Worm (Caenorhabditis elegans): Measurements from ENCODE around the gene act-2.
A peak's percentile ranks its signal among the peaks of the same experiment; 100 is the strongest.

act-2 gene

ce11 chrV:11076028-11076402 lies 1.9 kb downstream of the act-2 start (continued):
- TF ChIP-seq F57A8.1 (GFP tag; optimal IDR thresholded peaks at IDR 0.05) (no peak), let-526 (GFP tag; IDR thresholded peaks at IDR 0.05) (no peak), ztf-26 (tag; optimal IDR thresholded peaks at IDR 0.05) (peak; percentile 11), dpff-1 (tag; optimal IDR thresholded peaks at IDR 0.05) (peak; percentile 78), sea-2 (GFP tag; IDR thresholded peaks at IDR 0.05) (no peak)

ce11 chrV:11075209-11076027 lies 2.5 kb downstream of the act-2 start:
- TF ChIP-seq nhr-90 (tag; optimal IDR thresholded peaks at IDR 0.05) = no peak
- TF ChIP-seq zfh-2 (GFP tag; conservative IDR thresholded peaks at IDR 0.05) = peak; percentile 91
- TF ChIP-seq K12H6.12 (tag; optimal IDR thresholded peaks at IDR 0.05) = peak; percentile 31
- peak; percentile 28 for TF ChIP-seq pbrm-1 (GFP tag; IDR thresholded peaks at IDR 0.05)
- no peak for TF ChIP-seq aptf-3 (GFP tag; IDR thresholded peaks at IDR 0.05)
- no peak for TF ChIP-seq nhr-179 (tag; optimal IDR thresholded peaks at IDR 0.05)
- peak; percentile 73 for TF ChIP-seq ceh-27 (GFP tag; optimal IDR thresholded peaks at IDR 0.05)
- no peak for TF ChIP-seq lin-35 (GFP tag; optimal IDR thresholded peaks at IDR 0.05)
- peak; percentile 42; the same call in 1 of the 2 replicates for TF ChIP-seq Y56A3A.18 (GFP tag; IDR thresholded peaks at IDR 0.05)
- TF ChIP-seq nfyb-1 (GFP tag; IDR thresholded peaks at IDR 0.05) = peak; percentile 37; the same call in 1 of the 2 replicates
- 0 out of 2 replicates have a peak, but pooled peaks have one; percentile 61 for TF ChIP-seq ztf-28 (GFP tag; IDR thresholded peaks at IDR 0.05)
- no peak for TF ChIP-seq ztf-18 (tag; optimal IDR thresholded peaks at IDR 0.05)
- peak; percentile 15; the same call in 1 of the 2 replicates for TF ChIP-seq lin-26 (GFP tag; IDR thresholded peaks at IDR 0.05)
- TF ChIP-seq nhr-27 (tag; optimal IDR thresholded peaks at IDR 0.05) = peak; percentile 9
- TF ChIP-seq attf-5 (GFP tag; optimal IDR thresholded peaks at IDR 0.05) = peak; percentile 29
- TF ChIP-seq snpc-1.3 (tag; optimal IDR thresholded peaks at IDR 0.05; ENCODE audit: insufficient read depth) = no peak
- no peak for TF ChIP-seq Y67H2A.10 (GFP tag; conservative IDR thresholded peaks at IDR 0.05)
- 0 out of 2 replicates have a peak, but pooled peaks have one; percentile 6 for TF ChIP-seq ceh-40 (GFP tag; IDR thresholded peaks at IDR 0.05)
- no peak; the same call in 1 of the 2 replicates for TF ChIP-seq cebp-1 (GFP tag; IDR thresholded peaks at IDR 0.05)
- peak; percentile 61 for TF ChIP-seq cebp-1 (tag; optimal IDR thresholded peaks at IDR 0.05)
- TF ChIP-seq somi-1 (GFP tag; optimal IDR thresholded peaks at IDR 0.05) = peak; percentile 23
- no peak for TF ChIP-seq B0019.2 (GFP tag; conservative IDR thresholded peaks at IDR 0.05)
- peak; percentile 43; the same call in 1 of the 2 replicates for TF ChIP-seq mcd-1 (GFP tag; IDR thresholded peaks at IDR 0.05)
- no peak for TF ChIP-seq F55B11.4 (tag; optimal IDR thresholded peaks at IDR 0.05; ENCODE audit: borderline replicate concordance, insufficient read depth)
- no peak for TF ChIP-seq dpl-1 (GFP tag; optimal IDR thresholded peaks at IDR 0.05)

- no peak for TF ChIP-seq F23B12.7 (tag; optimal IDR thresholded peaks at IDR 0.05; ENCODE audit: insufficient read depth)
- peak; percentile 8 for TF ChIP-seq repo-1 (tag; optimal IDR thresholded peaks at IDR 0.05)
- 0 out of 2 replicates have a peak, but pooled peaks have one; percentile 24 for TF ChIP-seq pbrm-1 (GFP tag; IDR thresholded peaks at IDR 0.05)
- no peak for TF ChIP-seq T07F8.4 (tag; optimal IDR thresholded peaks at IDR 0.05)
- no peak for TF ChIP-seq F57C9.4 (tag; optimal IDR thresholded peaks at IDR 0.05)
- TF ChIP-seq chd-7 (tag; optimal IDR thresholded peaks at IDR 0.05) = peak; percentile 7
- no peak for TF ChIP-seq die-1 (tag; optimal IDR thresholded peaks at IDR 0.05)
- no peak for TF ChIP-seq dpl-1 (GFP tag; optimal IDR thresholded peaks at IDR 0.05)
Observed at ce11 chrV:11074448-11074847, 3.5 kb downstream of the act-2 start, which contains the start of gene act-3. Gene act-3, minus strand, starts transcription at chrV:11074498.

All from whole organism, young adult.